Worm (Caenorhabditis elegans) whole organism, L2 larva: ENCODE data around the gene gur-3.

Source experiments
- ceh-82 ChIP-seq: fragments of 150-350 bp; optimal IDR thresholded peaks from 2 replicates; lab custom pipeline; 2014; ENCODE audit warnings: missing biosample characterization, missing genetic modification characterization
- dmd-4 ChIP-seq: sonication (generic microtip); optimal IDR thresholded peaks from 2 replicates; lab custom pipeline; 2017; ENCODE audit warnings: missing biosample characterization, missing genetic modification characterization
- elt-1 ChIP-seq: fragments of 150-350 bp; optimal IDR thresholded peaks from 2 replicates; lab custom pipeline; 2014; ENCODE audit warnings: missing biosample characterization, missing genetic modification characterization
- fos-1 ChIP-seq: fragments of 150-350 bp; optimal IDR thresholded peaks from 2 replicates; lab custom pipeline; 2014; ENCODE audit warnings: missing biosample characterization, missing genetic modification characterization
- nhr-25 ChIP-seq: fragments of 150-350 bp; sonication (generic microtip); optimal IDR thresholded peaks from 3 replicates; lab custom pipeline; 2014; ENCODE audit warnings: missing biosample characterization, missing genetic modification characterization

- TF ChIP-seq fos-1 = peak; percentile 21
- TF ChIP-seq nhr-25 (tag; lab: Kevin White, UChicago) = peak; percentile 20
- no peak for TF ChIP-seq dmd-4 (tag; lab: Kevin White, UChicago)
- no peak for TF ChIP-seq ceh-82 (tag; lab: Kevin White, UChicago)
- no peak for TF ChIP-seq elt-1 (tag; lab: Kevin White, UChicago)
These were observed 23.1 kb upstream of the gur-3 start for ce11 chrX:10429203-10429602.
